Worm (Caenorhabditis elegans): Measurements from ENCODE around the gene C24H10.4.

- no peak for TF ChIP-seq W03F9.2 (tag; optimal IDR thresholded peaks at IDR 0.05)
- TF ChIP-seq dao-5 (tag; optimal IDR thresholded peaks at IDR 0.05) = no peak
These were observed 27.3 kb downstream of the C24H10.4 start for ce11 chrX:5031742-5032141.

Measured in whole organism, L4/young adult.